Worm (Caenorhabditis elegans) whole organism, young adult: ENCODE data around the gene R11G11.16.

Experiments
- B0336.3 ChIP-seq: fragments of 200-800 bp; sonication (Bioruptor generic); IDR thresholded peaks from 2 replicates; pipeline ENCODE4 v1.3.6; 2022; ENCODE audit warnings: missing genetic modification characterization, missing compliant biosample characterization
- C06A6.2 ChIP-seq: fragments of 200-800 bp; sonication (Bioruptor generic); conservative IDR thresholded peaks from 2 replicates; pipeline ENCODE4 v1.3.6; 2022; ENCODE audit warnings: missing genetic modification characterization, missing compliant biosample characterization
- F23B12.7 ChIP-seq: sonication (generic microtip); optimal IDR thresholded peaks from 2 replicates; lab custom pipeline; 2017; ENCODE audit warnings: missing genetic modification characterization, mild to moderate bottlenecking, missing compliant biosample characterization, antibody characterized with exemption, moderate library complexity; ENCODE audit not compliant: insufficient read depth
- Y79H2A.3 ChIP-seq: fragments of 200-800 bp; sonication (Bioruptor generic); conservative IDR thresholded peaks from 2 replicates; pipeline ENCODE4 v1.3.6; 2022; ENCODE audit warnings: missing genetic modification reagents, missing genetic modification characterization, missing compliant biosample characterization
- athp-1 ChIP-seq: sonication (generic microtip); optimal IDR thresholded peaks from 2 replicates; lab custom pipeline; 2017; ENCODE audit warnings: mild to moderate bottlenecking, missing genetic modification characterization, missing compliant biosample characterization
- attf-6 ChIP-seq: fragments of 200-800 bp; sonication (Bioruptor generic); IDR thresholded peaks from 2 replicates; pipeline ENCODE4 v1.3.6; 2022; ENCODE audit warnings: missing genetic modification reagents, missing genetic modification characterization, missing compliant biosample characterization
- ceh-40 ChIP-seq: fragments of 200-800 bp; sonication (Bioruptor generic); IDR thresholded peaks from 2 replicates; pipeline ENCODE4 v1.3.6; 2022; ENCODE audit warnings: missing genetic modification characterization, missing compliant biosample characterization
- chd-7 ChIP-seq: sonication (generic microtip); optimal IDR thresholded peaks from 2 replicates; lab custom pipeline; 2016; ENCODE audit warnings: mild to moderate bottlenecking, missing genetic modification characterization, moderate library complexity, missing compliant biosample characterization
- die-1 ChIP-seq: sonication (generic microtip); optimal IDR thresholded peaks from 2 replicates; lab custom pipeline; 2016; ENCODE audit warnings: missing genotype, mild to moderate bottlenecking, missing genetic modification characterization, missing compliant biosample characterization
- egl-18 ChIP-seq: fragments of 200-800 bp; sonication (Bioruptor generic); IDR thresholded peaks from 2 replicates; pipeline ENCODE4 v1.3.6; 2022; ENCODE audit warnings: missing genetic modification reagents, missing genetic modification characterization, missing compliant biosample characterization
- egrh-3 ChIP-seq: fragments of 200-800 bp; sonication (Bioruptor generic); IDR thresholded peaks from 2 replicates; pipeline ENCODE4 v1.3.6; 2022; ENCODE audit warnings: missing genetic modification reagents, missing genetic modification characterization, missing compliant biosample characterization
- ekl-4 ChIP-seq: fragments of 200-800 bp; sonication (Bioruptor generic); IDR thresholded peaks from 2 replicates; pipeline ENCODE4 v1.3.6; 2022; ENCODE audit warnings: missing genetic modification reagents, missing genetic modification characterization, missing compliant biosample characterization
- hmg-20 ChIP-seq: fragments of 200-800 bp; sonication (Bioruptor generic); IDR thresholded peaks from 2 replicates; pipeline ENCODE4 v1.3.6; 2022; ENCODE audit warnings: missing genetic modification reagents, missing genetic modification characterization, missing compliant biosample characterization
- lag-1 ChIP-seq: fragments of 200-800 bp; sonication (Bioruptor generic); IDR thresholded peaks from 2 replicates; pipeline ENCODE4 v1.3.6; 2022; ENCODE audit warnings: missing genetic modification reagents, missing genetic modification characterization, missing compliant biosample characterization
- let-607 ChIP-seq, 2 experiments: fragments of 200-800 bp in 1 of 2; sonication (Bioruptor generic) in 1 of 2; sonication (generic microtip) in 1 of 2; optimal IDR thresholded peaks; 2 replicates each; lab custom pipeline; 2016 to 2018; ENCODE audit warnings: mild to moderate bottlenecking in 2 of 2, missing compliant biosample characterization in 2 of 2, missing genetic modification characterization in 2 of 2, moderate library complexity in 2 of 2, missing genotype in 1 of 2
- lin-26 ChIP-seq: fragments of 200-800 bp; sonication (Bioruptor generic); IDR thresholded peaks from 2 replicates; pipeline ENCODE4 v1.3.6; 2022; ENCODE audit warnings: missing genetic modification reagents, missing genetic modification characterization, missing compliant biosample characterization
- lin-40 ChIP-seq: sonication (generic microtip); optimal IDR thresholded peaks from 2 replicates; lab custom pipeline; 2016; ENCODE audit warnings: missing genetic modification characterization, mild to moderate bottlenecking, missing compliant biosample characterization, missing genotype, missing genetic modification reagents
- lsl-1 ChIP-seq: fragments of 200-800 bp; sonication (Bioruptor generic); optimal IDR thresholded peaks from 2 replicates; lab custom pipeline; 2018; ENCODE audit warnings: mild to moderate bottlenecking, missing genetic modification characterization, moderate library complexity, missing compliant biosample characterization
- lsy-27 ChIP-seq: sonication (generic microtip); optimal IDR thresholded peaks from 2 replicates; lab custom pipeline; 2017; ENCODE audit warnings: missing genetic modification characterization, mild to moderate bottlenecking, missing compliant biosample characterization, antibody characterized with exemption, missing genotype, borderline replicate concordance; ENCODE audit not compliant: insufficient read depth
- mes-4 ChIP-seq: sonication (generic microtip); optimal IDR thresholded peaks from 2 replicates; lab custom pipeline; 2016; ENCODE audit warnings: missing genotype, missing genetic modification characterization, missing compliant biosample characterization
- nfya-2 ChIP-seq: fragments of 200-800 bp; sonication (Bioruptor generic); IDR thresholded peaks from 2 replicates; pipeline ENCODE4 v1.3.6; 2022; ENCODE audit warnings: missing genetic modification reagents, missing genetic modification characterization, missing compliant biosample characterization
- nfyb-1 ChIP-seq: fragments of 200-800 bp; sonication (Bioruptor generic); IDR thresholded peaks from 2 replicates; pipeline ENCODE4 v1.3.6; 2022; ENCODE audit warnings: missing genetic modification reagents, missing genetic modification characterization, missing compliant biosample characterization
- nhr-80 ChIP-seq: sonication (generic microtip); optimal IDR thresholded peaks from 2 replicates; lab custom pipeline; 2016; ENCODE audit warnings: missing genetic modification characterization, missing compliant biosample characterization
- pha-4 ChIP-seq: fragments of 150-350 bp; sonication (generic microtip); optimal IDR thresholded peaks from 2 replicates; lab custom pipeline; 2014; ENCODE audit warnings: missing biosample characterization, missing genetic modification reagents, missing genetic modification characterization
- rcor-1 ChIP-seq: fragments of 200-800 bp; sonication (Bioruptor generic); IDR thresholded peaks from 2 replicates; pipeline ENCODE4 v1.3.6; 2022; ENCODE audit warnings: missing genetic modification reagents, missing genetic modification characterization, missing compliant biosample characterization
- sdz-38 ChIP-seq: sonication (generic microtip); optimal IDR thresholded peaks from 2 replicates; lab custom pipeline; 2016; ENCODE audit warnings: missing genotype, missing genetic modification characterization, missing compliant biosample characterization
- snpc-1.1 ChIP-seq: sonication (generic microtip); optimal IDR thresholded peaks from 2 replicates; lab custom pipeline; 2017; ENCODE audit warnings: missing genetic modification characterization, mild to moderate bottlenecking, missing compliant biosample characterization, antibody characterized with exemption, moderate library complexity, missing genotype, missing genetic modification reagents; ENCODE audit not compliant: insufficient read depth
- snpc-3.4 ChIP-seq: sonication (generic microtip); optimal IDR thresholded peaks from 2 replicates; lab custom pipeline; 2017; ENCODE audit warnings: missing genetic modification characterization, mild to moderate bottlenecking, missing compliant biosample characterization, antibody characterized with exemption, moderate library complexity, missing genotype, missing genetic modification reagents
- snpc-4 ChIP-seq, 5 experiments: fragments of 150-350 bp in 1 of 5; sonication (generic microtip) in 4 of 5; optimal IDR thresholded peaks; 2 replicates each; lab custom pipeline; 2014 to 2018; ENCODE audit warnings: missing genetic modification characterization in 5 of 5, missing biosample characterization in 3 of 5, antibody characterized with exemption in 2 of 5, mild to moderate bottlenecking in 2 of 5, missing compliant biosample characterization in 2 of 5, missing genotype in 2 of 5, moderate library complexity in 2 of 5, missing genetic modification reagents in 1 of 5
- zim-3 ChIP-seq: sonication (generic microtip); optimal IDR thresholded peaks from 2 replicates; lab custom pipeline; 2017; ENCODE audit warnings: mild to moderate bottlenecking, missing genetic modification characterization, moderate library complexity, missing compliant biosample characterization
- ztf-25 ChIP-seq: fragments of 200-800 bp; sonication (Bioruptor generic); IDR thresholded peaks from 2 replicates; pipeline ENCODE4 v1.3.6; 2022; ENCODE audit warnings: missing genetic modification reagents, missing genetic modification characterization, missing compliant biosample characterization

Gene R11G11.16

ce11 chrV:562834-563233 lies 37.9 kb upstream of the R11G11.16 start, which contains the start of gene C14C6.2 (continued):
- TF ChIP-seq lsy-27 (tag; lab: Kevin White, UChicago) (no peak), ceh-40 (GFP tag; lab: Robert Waterston, UW) (no peak), lsl-1 (no peak), F23B12.7 (tag; lab: Kevin White, UChicago) (no peak), zim-3 (no peak), die-1 (tag; lab: Kevin White, UChicago) (no peak), sdz-38 (no peak), lag-1 (GFP tag; lab: Robert Waterston, UW) (no peak)

ce11 chrV:559940-560339 lies 35.0 kb upstream of the R11G11.16 start, which contains the start of gene srx-7:
TSS of gene srx-7 (plus strand) at chrV:560195.
- no peak for TF ChIP-seq nfyb-1 (GFP tag; lab: Robert Waterston, UW)
- TF ChIP-seq snpc-4 (GFP tag; optimal IDR thresholded peaks at IDR 0.05; lab: Kevin White, UChicago) = no peak
- peak in 1 of 4 experiments; percentile 65 for TF ChIP-seq snpc-4 (tag; optimal IDR thresholded peaks at IDR 0.05; lab: Kevin White, UChicago)
- TF ChIP-seq snpc-1.1 (tag; lab: Kevin White, UChicago) = peak; percentile 3
- TF ChIP-seq, all 124 proteins: peak for 2

- no peak for TF ChIP-seq hmg-20 (GFP tag; lab: Robert Waterston, UW)
- TF ChIP-seq pha-4 (tag; lab: Kevin White, UChicago) = no peak
- no peak for TF ChIP-seq nfya-2 (GFP tag; lab: Robert Waterston, UW)
- no peak for TF ChIP-seq ekl-4 (GFP tag; lab: Robert Waterston, UW)
- TF ChIP-seq egrh-3 (GFP tag; lab: Robert Waterston, UW) = no peak
- no peak for TF ChIP-seq lsl-1
- no peak for TF ChIP-seq B0336.3 (GFP tag; lab: Robert Waterston, UW)
- no peak for TF ChIP-seq C06A6.2
- no peak for TF ChIP-seq ztf-25
- TF ChIP-seq egl-18 (GFP tag; lab: Robert Waterston, UW) = no peak
- TF ChIP-seq, all 124 proteins: peak for 0
Observed at ce11 chrV:556055-556454, 31.1 kb upstream of the R11G11.16 start, which contains the start of gene srx-8. TSS of gene srx-8 (minus strand) at chrV:556155.

- no peak for TF ChIP-seq athp-1 (tag; lab: Kevin White, UChicago)
- no peak for TF ChIP-seq nhr-80 (tag; lab: Kevin White, UChicago)
- no peak for TF ChIP-seq nfya-2 (GFP tag; lab: Robert Waterston, UW)
- no peak for TF ChIP-seq attf-6 (GFP tag; lab: Robert Waterston, UW)
- no peak for TF ChIP-seq let-607 (tag; optimal IDR thresholded peaks at IDR 0.05; lab: Kevin White, UChicago)
- TF ChIP-seq mes-4 (tag; lab: Kevin White, UChicago) = no peak
- TF ChIP-seq chd-7 (tag; lab: Kevin White, UChicago) = no peak
- TF ChIP-seq ekl-4 (GFP tag; lab: Robert Waterston, UW) = no peak
- TF ChIP-seq lin-26 (GFP tag; lab: Robert Waterston, UW) = no peak
- TF ChIP-seq lin-40 (tag; lab: Kevin White, UChicago) = no peak
- TF ChIP-seq Y79H2A.3 (GFP tag; lab: Robert Waterston, UW) = no peak
- TF ChIP-seq rcor-1 = no peak
- no peak for TF ChIP-seq snpc-3.4 (tag; lab: Kevin White, UChicago)
Observed at ce11 chrV:553067-553466, 28.1 kb upstream of the R11G11.16 start, which contains the start of gene C14C6.8. TSS of gene C14C6.8 (minus strand) at chrV:553167.
